Fruit fly (Drosophila melanogaster) whole organism, adult: ENCODE data around the gene alpha-Est5.

ENCODE experiments used
- CG12768 ChIP-seq: fragments of 200-800 bp; sonication (Bioruptor generic); optimal IDR thresholded peaks from 2 replicates; lab custom pipeline; 2017; ENCODE audit warnings: missing biosample characterization, missing genetic modification characterization, mild to moderate bottlenecking, moderate library complexity, missing genetic modification reagents
- CG14711 ChIP-seq: fragments of 200-800 bp; sonication (Bioruptor generic); optimal IDR thresholded peaks from 2 replicates; lab custom pipeline; 2018; ENCODE audit warnings: missing biosample characterization, mild to moderate bottlenecking, missing genetic modification characterization, moderate library complexity
- CG33017 ChIP-seq: fragments of 200-800 bp; sonication (Bioruptor generic); optimal IDR thresholded peaks from 2 replicates; lab custom pipeline; 2018; ENCODE audit warnings: missing biosample characterization, mild to moderate bottlenecking, missing genetic modification characterization, moderate library complexity
- CG7045 ChIP-seq: fragments of 200-800 bp; sonication (Bioruptor generic); optimal IDR thresholded peaks from 2 replicates; lab custom pipeline; 2017; ENCODE audit warnings: missing biosample characterization, mild to moderate bottlenecking, missing genetic modification characterization
- CG7101 ChIP-seq: fragments of 200-800 bp; sonication (Bioruptor generic); optimal IDR thresholded peaks from 2 replicates; lab custom pipeline; 2018; ENCODE audit warnings: missing biosample characterization, mild to moderate bottlenecking, missing genetic modification characterization, moderate library complexity
- Clk ChIP-seq: fragments of 200-800 bp; sonication (Bioruptor generic); optimal IDR thresholded peaks from 2 replicates; lab custom pipeline; 2017; ENCODE audit warnings: missing biosample characterization, missing genetic modification characterization
- Hr96 ChIP-seq: fragments of 200-800 bp; sonication (Bioruptor generic); optimal IDR thresholded peaks from 2 replicates; lab custom pipeline; 2016; ENCODE audit warnings: missing biosample characterization, missing genetic modification characterization
- Mnt ChIP-seq: fragments of 200-800 bp; sonication (Bioruptor generic); optimal IDR thresholded peaks from 2 replicates; lab custom pipeline; 2016; ENCODE audit warnings: missing biosample characterization, mild to moderate bottlenecking, missing genetic modification characterization
- kay ChIP-seq: fragments of 200-800 bp; sonication (Bioruptor generic); peaks from one replicate; lab custom pipeline; 2016; ENCODE audit warnings: missing biosample characterization, missing genetic modification characterization, borderline replicate concordance
- ovo ChIP-seq: fragments of 200-800 bp; sonication (Bioruptor generic); optimal IDR thresholded peaks from 2 replicates; lab custom pipeline; 2016; ENCODE audit warnings: missing biosample characterization, missing genetic modification characterization
- pad ChIP-seq: fragments of 200-800 bp; sonication (Bioruptor generic); optimal IDR thresholded peaks from 3 replicates; lab custom pipeline; 2017; ENCODE audit warnings: missing biosample characterization, missing genetic modification characterization, mild to moderate bottlenecking, moderate library complexity, missing genetic modification reagents
- tj ChIP-seq: fragments of 200-800 bp; sonication (Bioruptor generic); optimal IDR thresholded peaks from 3 replicates; lab custom pipeline; 2017; ENCODE audit warnings: missing biosample characterization, mild to moderate bottlenecking, missing genetic modification characterization, moderate library complexity

dm6 chr3R:7504989-7505761, 31.0 kb downstream of the alpha-Est5 start, which contains the start of gene alpha-Est9:
- TF ChIP-seq Hr96 (peak; percentile 39), ovo (no peak), Mnt (peak; percentile 74), CG33017 (peak; percentile 25), Clk (GFP tag; lab: Kevin White, UChicago) (no peak), pad (GFP tag; lab: Kevin White, UChicago) (peak; percentile 11), kay (GFP tag; lab: Kevin White, UChicago) (peak; percentile 95), CG14711 (tag; lab: Kevin White, UChicago) (peak; percentile 1), CG12768 (peak; percentile 33), tj (GFP tag; lab: Kevin White, UChicago) (peak; percentile 60), CG7101 (peak; percentile 14), CG7045 (GFP tag; lab: Kevin White, UChicago) (no peak)
